Worm (Caenorhabditis elegans) whole organism, L4/young adult: ENCODE results near the gene sto-4.

Experiments used
- W03F9.2 ChIP-seq: fragments of 150-350 bp; optimal IDR thresholded peaks from 2 replicates; lab custom pipeline; 2014; ENCODE audit warnings: missing biosample characterization, missing genetic modification characterization
- dao-5 ChIP-seq: sonication (generic microtip); optimal IDR thresholded peaks from 2 replicates; lab custom pipeline; 2016; ENCODE audit warnings: missing genotype, missing genetic modification characterization, moderate library complexity, missing compliant biosample characterization
- him-1 ChIP-seq: sonication (generic microtip); optimal IDR thresholded peaks from 2 replicates; lab custom pipeline; 2016; ENCODE audit warnings: missing genotype, missing genetic modification reagents, missing genetic modification characterization, missing compliant biosample characterization

DNA sequence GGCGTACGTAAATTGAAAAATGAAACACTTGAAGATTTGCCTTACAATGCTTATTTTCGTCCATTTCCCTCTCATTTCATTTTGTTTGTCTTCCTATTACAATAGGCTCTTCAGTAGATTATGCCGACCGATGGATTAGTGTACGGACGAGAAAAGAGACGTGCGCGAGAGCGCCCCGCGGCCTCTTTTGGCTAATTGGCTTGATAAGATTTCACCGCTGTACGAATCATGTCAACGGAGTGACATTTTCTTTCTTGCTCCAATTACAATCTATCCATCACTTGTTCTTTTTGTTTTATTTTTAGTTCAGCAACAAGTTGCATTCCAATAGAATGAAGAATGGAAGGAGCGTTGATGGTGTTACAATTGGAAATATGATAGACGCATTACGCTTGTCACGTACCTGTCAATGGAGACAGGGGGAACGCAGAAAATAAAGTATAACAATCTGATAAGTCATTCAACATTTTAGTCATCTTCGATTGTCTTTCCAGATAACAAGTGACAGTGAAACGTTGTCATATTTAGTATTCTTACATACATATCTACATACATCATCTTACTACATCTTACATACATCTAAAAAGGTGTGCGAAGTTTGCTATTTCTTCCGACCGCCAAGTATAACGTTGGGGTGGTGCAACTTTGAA lies 35.7 kb upstream of the sto-4 start:
- TF ChIP-seq dao-5 (no peak), him-1 (no peak), W03F9.2 (tag; lab: Kevin White, UChicago) (no peak)
